Worm (Caenorhabditis elegans) whole organism, L3 larva: ENCODE measurements around the gene T25B9.2.
"Not testable (repeated sequence)": the region's sequence is repeated elsewhere in the genome, so short reads cannot be mapped to it uniquely, and the experiment has no call there.

Source experiments
- ZK546.5 ChIP-seq: sonication (generic microtip); optimal IDR thresholded peaks from 2 replicates; lab custom pipeline; 2017; ENCODE audit warnings: missing biosample characterization, missing genetic modification characterization
- ama-1 ChIP-seq: fragments of 150-350 bp; optimal IDR thresholded peaks from 2 replicates; lab custom pipeline; 2018
- ceh-16 ChIP-seq: sonication (generic microtip); optimal IDR thresholded peaks from 2 replicates; lab custom pipeline; 2017; ENCODE audit warnings: missing biosample characterization, missing genetic modification characterization
- ceh-28 ChIP-seq: fragments of 150-350 bp; optimal IDR thresholded peaks from 2 replicates; lab custom pipeline; 2014; ENCODE audit warnings: missing biosample characterization, missing genetic modification reagents, missing genetic modification characterization
- ceh-82 ChIP-seq: fragments of 150-350 bp; optimal IDR thresholded peaks from 2 replicates; lab custom pipeline; 2014; ENCODE audit warnings: missing biosample characterization, missing genetic modification characterization
- egl-5 ChIP-seq: fragments of 150-350 bp; optimal IDR thresholded peaks from 2 replicates; lab custom pipeline; 2017; ENCODE audit warnings: missing biosample characterization, missing genetic modification reagents, missing genetic modification characterization, inconsistent platforms
- elt-1 ChIP-seq: fragments of 150-350 bp; optimal IDR thresholded peaks from 2 replicates; lab custom pipeline; 2014; ENCODE audit warnings: missing biosample characterization, missing genetic modification characterization
- elt-3 ChIP-seq, 3 experiments: fragments of 150-350 bp in 1 of 3; sonication (generic microtip) in 2 of 3; optimal IDR thresholded peaks; 2 replicates in 2 of 3; 4 replicates in 1 of 3; lab custom pipeline; 2014 to 2017; ENCODE audit warnings: missing biosample characterization in 3 of 3, missing genetic modification characterization in 3 of 3
- lin-39 ChIP-seq: fragments of 150-350 bp; optimal IDR thresholded peaks from 2 replicates; lab custom pipeline; 2018; ENCODE audit warnings: missing biosample characterization, missing genetic modification reagents, missing genetic modification characterization
- nhr-12 ChIP-seq: fragments of 150-350 bp; optimal IDR thresholded peaks from 2 replicates; lab custom pipeline; 2014; ENCODE audit warnings: missing biosample characterization, missing genetic modification characterization
- nhr-43 ChIP-seq: sonication (generic microtip); optimal IDR thresholded peaks from 2 replicates; lab custom pipeline; 2016; ENCODE audit warnings: mild to moderate bottlenecking, missing genetic modification characterization, missing compliant biosample characterization; ENCODE audit not compliant: poor library complexity, severe bottlenecking
- pqm-1 ChIP-seq: fragments of 150-350 bp; optimal IDR thresholded peaks from 2 replicates; lab custom pipeline; 2017; ENCODE audit warnings: missing biosample characterization, missing genetic modification characterization, inconsistent platforms
- ztf-11 ChIP-seq: fragments of 150-350 bp; optimal IDR thresholded peaks from 2 replicates; lab custom pipeline; 2014; ENCODE audit warnings: missing biosample characterization, missing genetic modification characterization

ce11 chrIV:10751740-10752139, at the start of gene T25B9.2:
- not testable (repeated sequence) for TF ChIP-seq nhr-43 (tag; lab: Kevin White, UChicago); ztf-11 (tag; lab: Kevin White, UChicago); nhr-12 (tag; lab: Kevin White, UChicago); elt-3 (tag; optimal IDR thresholded peaks at IDR 0.05; lab: Kevin White, UChicago); pqm-1; ZK546.5 (tag; lab: Kevin White, UChicago); lin-39 (tag; lab: Kevin White, UChicago); ceh-82; ceh-28 (tag; lab: Kevin White, UChicago); ceh-16; egl-5 (tag; lab: Kevin White, UChicago); ama-1 (lab: Kevin White, UChicago); elt-1 (tag; lab: Kevin White, UChicago)
